Worm (Caenorhabditis elegans) whole organism, L4/young adult: ENCODE data around the gene F55G11.2.
A peak's percentile ranks its signal among the peaks of the same experiment; 100 is the strongest.

Experiments
- W03F9.2 ChIP-seq: fragments of 150-350 bp; optimal IDR thresholded peaks from 2 replicates; lab custom pipeline; 2014; ENCODE audit warnings: missing biosample characterization, missing genetic modification characterization
- dao-5 ChIP-seq: sonication (generic microtip); optimal IDR thresholded peaks from 2 replicates; lab custom pipeline; 2016; ENCODE audit warnings: missing genotype, missing genetic modification characterization, moderate library complexity, missing compliant biosample characterization
- him-1 ChIP-seq: sonication (generic microtip); optimal IDR thresholded peaks from 2 replicates; lab custom pipeline; 2016; ENCODE audit warnings: missing genotype, missing genetic modification reagents, missing genetic modification characterization, missing compliant biosample characterization

F55G11.2 gene

ce11 chrIV:12948470-12948869 lies 20.6 kb downstream of the F55G11.2 start, which contains the start of gene F55G11.10:
F55G11.10 (plus strand) TSS chrIV:12948770.
- TF ChIP-seq dao-5 (tag; lab: Kevin White, UChicago): no peak
- no peak for TF ChIP-seq W03F9.2
- TF ChIP-seq him-1: no peak

- TF ChIP-seq dao-5 (tag; lab: Kevin White, UChicago) (no peak), W03F9.2 (no peak), him-1 (no peak)
Observed at ce11 chrIV:12946488-12946887, 22.6 kb downstream of the F55G11.2 start, which contains the start of gene F55G11.1. F55G11.1 (minus strand) TSS chrIV:12946588.

ce11 chrIV:12942633-12943032 lies 26.5 kb downstream of the F55G11.2 start, which contains the start of gene dct-19:
dct-19 (plus strand) TSS chrIV:12942933.
- TF ChIP-seq W03F9.2: no peak
- no peak for TF ChIP-seq him-1
- no peak for TF ChIP-seq dao-5 (tag; lab: Kevin White, UChicago)

- TF ChIP-seq W03F9.2: no peak
- no peak for TF ChIP-seq dao-5 (tag; lab: Kevin White, UChicago)
- no peak for TF ChIP-seq him-1
Observed at ce11 chrIV:12941254-12941653, 27.8 kb downstream of the F55G11.2 start, which contains the start of gene dod-24. dod-24 (minus strand) TSS chrIV:12941354.

ce11 chrIV:12936221-12936776 lies 32.8 kb downstream of the F55G11.2 start, which contains the start of the genes cld-1 and dod-21:
cld-1 (minus strand) TSS chrIV:12936271.
dod-21 (plus strand) TSS chrIV:12936738.
- TF ChIP-seq W03F9.2 (peak; percentile 28), dao-5 (tag; lab: Kevin White, UChicago) (no peak)

- no peak for TF ChIP-seq him-1
- no peak for TF ChIP-seq W03F9.2
- no peak for TF ChIP-seq dao-5 (tag; lab: Kevin White, UChicago)
Observed at ce11 chrIV:12926639-12927038, 42.5 kb downstream of the F55G11.2 start, which contains the start of gene srlf-5. srlf-5 (minus strand) TSS chrIV:12926739.

- TF ChIP-seq W03F9.2 (no peak), dao-5 (tag; lab: Kevin White, UChicago) (no peak), him-1 (no peak)
Observed at ce11 chrIV:12924332-12924731, 44.8 kb downstream of the F55G11.2 start, which contains the start of gene srlf-4. srlf-4 (minus strand) TSS chrIV:12924432.

ce11 chrIV:12921027-12921426 lies 48.1 kb downstream of the F55G11.2 start, which contains the start of gene C32H11.4:
C32H11.4 (plus strand) TSS chrIV:12921264.
- TF ChIP-seq W03F9.2 (no peak), him-1 (no peak), dao-5 (tag; lab: Kevin White, UChicago) (no peak)

- TF ChIP-seq W03F9.2: no peak
- TF ChIP-seq him-1: no peak
- no peak for TF ChIP-seq dao-5 (tag; lab: Kevin White, UChicago)
Observed at ce11 chrIV:12920553-12920952, 48.5 kb downstream of the F55G11.2 start.

- TF ChIP-seq him-1 (no peak), W03F9.2 (no peak), dao-5 (tag; lab: Kevin White, UChicago) (no peak)
Observed at ce11 chrIV:12918256-12918655, 50.8 kb downstream of the F55G11.2 start, which contains the start of gene C32H11.3. C32H11.3 (plus strand) TSS chrIV:12918556.
